Fruit fly (Drosophila melanogaster): ENCODE results near the gene CG6678.

dm6 chr3R:21951386-21951785 is 64.6 kb downstream of the CG6678 start:
- no peak for TF ChIP-seq Sin3A (optimal IDR thresholded peaks at IDR 0.05)
- no peak for TF ChIP-seq h (optimal IDR thresholded peaks at IDR 0.05)
